Worm (Caenorhabditis elegans): ENCODE data around the gene rde-12.

DNA sequence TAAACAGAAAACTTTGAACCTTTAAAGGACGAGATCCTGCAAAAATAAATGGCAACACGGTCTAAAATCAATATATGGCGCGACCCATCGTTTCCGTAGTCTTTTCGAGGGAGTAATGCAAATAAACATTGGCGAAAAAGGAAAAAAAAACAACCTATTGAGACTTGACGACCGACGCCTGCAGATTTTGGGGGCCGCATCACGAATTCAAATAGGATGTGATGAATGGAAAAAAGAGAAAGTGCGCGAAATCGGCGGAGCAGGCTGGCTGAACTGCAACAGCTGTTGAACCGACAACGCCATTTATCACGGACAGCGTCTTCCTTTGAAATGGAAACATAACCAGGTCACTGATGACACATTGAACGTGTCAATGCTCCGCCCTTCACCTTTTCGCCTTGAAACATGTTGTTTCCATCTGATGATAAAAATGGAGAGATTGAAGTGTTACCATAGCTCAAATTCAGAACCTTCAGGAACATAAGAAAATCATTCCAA is 7.3 kb upstream of the rde-12 start:
- TF ChIP-seq ztf-23 (GFP tag; IDR thresholded peaks at IDR 0.05): no peak
- TF ChIP-seq cog-1 (tag; optimal IDR thresholded peaks at IDR 0.05): no peak
- no peak for TF ChIP-seq ztf-29 (GFP tag; IDR thresholded peaks at IDR 0.05)
- TF ChIP-seq tab-1 (GFP tag; IDR thresholded peaks at IDR 0.05): no peak
- no peak for TF ChIP-seq flt-1 (GFP tag; IDR thresholded peaks at IDR 0.05)
- TF ChIP-seq ref-1 (GFP tag; conservative IDR thresholded peaks at IDR 0.05): no peak
- no peak for TF ChIP-seq med-1 (GFP tag; optimal IDR thresholded peaks at IDR 0.05; ENCODE audit: insufficient read depth)
- no peak for TF ChIP-seq T22C8.4 (GFP tag; IDR thresholded peaks at IDR 0.05)
